Fruit fly (Drosophila melanogaster): Measurements from ENCODE around the gene Uros1.
A peak's percentile ranks its signal among the peaks of the same experiment; 100 is the strongest.

Gene Uros1

DNA sequence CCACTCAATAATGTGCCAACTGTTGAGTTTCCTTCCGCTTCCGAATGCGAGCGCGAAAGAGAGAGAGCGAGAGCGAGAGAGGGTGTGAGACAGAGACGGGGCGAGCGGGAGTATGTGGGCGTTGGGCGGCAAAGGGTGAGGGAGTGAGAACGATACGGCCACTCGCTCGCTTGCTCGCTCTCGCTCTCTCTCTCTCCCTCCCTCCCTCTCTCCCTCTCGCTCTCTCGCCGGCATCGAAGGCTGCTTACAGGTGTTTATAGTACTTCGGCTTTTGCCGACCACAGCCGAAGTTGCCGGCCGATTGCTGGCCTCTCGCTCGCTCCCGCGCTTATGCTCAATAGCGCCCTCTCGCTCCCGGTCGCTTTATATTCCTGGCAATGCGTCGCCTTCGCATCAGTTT, 24.7 kb upstream of the Uros1 start (continued):
- TF ChIP-seq Dad (GFP tag; optimal IDR thresholded peaks at IDR 0.05): no peak
- TF ChIP-seq CG15696 (tag; optimal IDR thresholded peaks at IDR 0.05): no peak
- TF ChIP-seq Nf-YA (GFP tag; IDR thresholded peaks at IDR 0.05): no peak
- no peak for TF ChIP-seq ems (GFP tag; optimal IDR thresholded peaks at IDR 0.05)
- TF ChIP-seq Mad (GFP tag; optimal IDR thresholded peaks at IDR 0.05): no peak
- TF ChIP-seq CG34224 (GFP tag; IDR thresholded peaks at IDR 0.05; ENCODE audit: partially characterized antibody): 0 out of 3 replicates have a peak, but pooled peaks have one; percentile 17
- TF ChIP-seq fd64A (GFP tag; optimal IDR thresholded peaks at IDR 0.05): no peak
- 0 out of 4 replicates have a peak, but pooled peaks have one; percentile 13 for TF ChIP-seq chinmo (GFP tag; IDR thresholded peaks at IDR 0.05; ENCODE audit: partially characterized antibody)
- no peak for TF ChIP-seq CG18262 (tag; optimal IDR thresholded peaks at IDR 0.05)
- TF ChIP-seq ci (GFP tag; IDR thresholded peaks at IDR 0.05): no peak
- TF ChIP-seq CG7928 (GFP tag; optimal IDR thresholded peaks at IDR 0.05): no peak
- TF ChIP-seq Blimp-1 (GFP tag; optimal IDR thresholded peaks at IDR 0.05): no peak
- TF ChIP-seq CG2678 (tag; optimal IDR thresholded peaks at IDR 0.05): no peak
- TF ChIP-seq CG10959 (GFP tag; IDR thresholded peaks at IDR 0.05): no peak
- no peak for TF ChIP-seq Oaz (GFP tag; IDR thresholded peaks at IDR 0.05)
- TF ChIP-seq CHES-1-like (GFP tag; optimal IDR thresholded peaks at IDR 0.05): no peak
- TF ChIP-seq CG2889 (GFP tag; IDR thresholded peaks at IDR 0.05): no peak
- no peak for TF ChIP-seq Sry-δ (GFP tag; optimal IDR thresholded peaks at IDR 0.05)
- TF ChIP-seq CG12744 (GFP tag; optimal IDR thresholded peaks at IDR 0.05): no peak
- TF ChIP-seq MESR4 (GFP tag; optimal IDR thresholded peaks at IDR 0.05): no peak
- peak; percentile 58 for TF ChIP-seq sens (GFP tag)
- no peak for TF ChIP-seq CG1602 (GFP tag; optimal IDR thresholded peaks at IDR 0.05)
- TF ChIP-seq CG10979 (tag; optimal IDR thresholded peaks at IDR 0.05): no peak
- TF ChIP-seq inv (GFP tag; IDR thresholded peaks at IDR 0.05; ENCODE audit: partially characterized antibody): no peak
- TF ChIP-seq pan (optimal IDR thresholded peaks at IDR 0.05): no peak
- TF ChIP-seq pan (GFP tag; optimal IDR thresholded peaks at IDR 0.05 in 1 of 2, IDR thresholded peaks at IDR 0.05 in 1 of 2): no peak
- no peak for TF ChIP-seq ind (GFP tag; optimal IDR thresholded peaks at IDR 0.05)
- TF ChIP-seq CG10366 (GFP tag; IDR thresholded peaks at IDR 0.05): no peak
- TF ChIP-seq hb (GFP tag; IDR thresholded peaks at IDR 0.05; ENCODE audit: partially characterized antibody): no peak
- TF ChIP-seq Vsx1 (GFP tag; optimal IDR thresholded peaks at IDR 0.05): no peak
- peak; percentile 17 for TF ChIP-seq Ets97D (GFP tag; optimal IDR thresholded peaks at IDR 0.05)
- no peak for TF ChIP-seq CG3065 (GFP tag; optimal IDR thresholded peaks at IDR 0.05)
- TF ChIP-seq CG14014 (GFP tag; IDR thresholded peaks at IDR 0.05): no peak
- no peak for TF ChIP-seq CG7786 (GFP tag; optimal IDR thresholded peaks at IDR 0.05)
- peak; percentile 87 for TF ChIP-seq CG1832 (GFP tag; optimal IDR thresholded peaks at IDR 0.05)
- TF ChIP-seq Atf-2 (GFP tag; optimal IDR thresholded peaks at IDR 0.05): no peak
- TF ChIP-seq GATAe (GFP tag; conservative IDR thresholded peaks at IDR 0.05): no peak
- no peak for TF ChIP-seq Mes4 (GFP tag; optimal IDR thresholded peaks at IDR 0.05)
- TF ChIP-seq CG30431 (GFP tag; optimal IDR thresholded peaks at IDR 0.05): no peak
- no peak for TF ChIP-seq CG6175 (GFP tag; IDR thresholded peaks at IDR 0.05)
- TF ChIP-seq CG17829 (tag; optimal IDR thresholded peaks at IDR 0.05): no peak
- TF ChIP-seq chn (GFP tag; optimal IDR thresholded peaks at IDR 0.05): no peak
- no peak for TF ChIP-seq tup (GFP tag; optimal IDR thresholded peaks at IDR 0.05)
- TF ChIP-seq CG4730 (GFP tag; IDR thresholded peaks at IDR 0.05): no peak
- peak; percentile 22 for TF ChIP-seq da (GFP tag; optimal IDR thresholded peaks at IDR 0.05)
- no peak for TF ChIP-seq wor (GFP tag; IDR thresholded peaks at IDR 0.05)
- TF ChIP-seq sr (GFP tag; IDR thresholded peaks at IDR 0.05): peak; percentile 96
- TF ChIP-seq Usf (GFP tag; optimal IDR thresholded peaks at IDR 0.05): no peak
- no peak for TF ChIP-seq CG3726 (GFP tag; IDR thresholded peaks at IDR 0.05)
- no peak for TF ChIP-seq CG1233 (GFP tag; optimal IDR thresholded peaks at IDR 0.05)
- TF ChIP-seq CG30403 (GFP tag; optimal IDR thresholded peaks at IDR 0.05): no peak
- no peak for TF ChIP-seq Dll (GFP tag; IDR thresholded peaks at IDR 0.05; ENCODE audit: partially characterized antibody)

All from whole organism, embryonic.